Worm (Caenorhabditis elegans): ENCODE measurements around the gene gpr-1.

Gene gpr-1

DNA sequence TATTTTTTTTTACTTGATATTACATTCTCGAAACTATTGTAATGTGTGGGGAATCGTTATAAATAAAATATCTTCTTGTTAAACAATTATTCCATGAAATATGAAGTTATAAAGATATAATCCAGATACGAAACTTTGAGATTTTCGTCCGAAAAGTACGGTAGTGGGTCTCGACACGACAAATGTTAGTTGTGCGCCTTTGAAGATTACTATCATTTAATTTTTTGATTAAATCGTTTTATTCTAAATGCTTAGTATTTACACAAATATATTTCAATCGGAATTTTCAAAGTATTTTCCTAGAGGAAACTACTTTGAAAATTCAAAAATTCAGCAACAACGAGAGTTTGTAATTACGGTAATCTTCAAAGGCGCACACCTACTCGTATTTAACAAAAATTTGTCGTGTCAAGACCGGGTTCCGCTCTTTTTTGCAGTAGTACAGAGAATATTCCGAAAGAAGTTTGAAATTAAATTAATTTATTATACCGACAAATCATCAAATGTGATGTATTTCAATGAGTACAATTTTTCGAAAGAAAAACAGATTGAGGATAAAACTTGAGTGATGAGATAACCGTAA, 23.5 kb downstream of the gpr-1 start:
- TF ChIP-seq tra-4 (tag; optimal IDR thresholded peaks at IDR 0.05) (no peak), ceh-36 (tag; optimal IDR thresholded peaks at IDR 0.05) (no peak), tbx-11 (GFP tag; IDR thresholded peaks at IDR 0.05) (no peak), ets-7 (tag; optimal IDR thresholded peaks at IDR 0.05) (no peak)

DNA sequence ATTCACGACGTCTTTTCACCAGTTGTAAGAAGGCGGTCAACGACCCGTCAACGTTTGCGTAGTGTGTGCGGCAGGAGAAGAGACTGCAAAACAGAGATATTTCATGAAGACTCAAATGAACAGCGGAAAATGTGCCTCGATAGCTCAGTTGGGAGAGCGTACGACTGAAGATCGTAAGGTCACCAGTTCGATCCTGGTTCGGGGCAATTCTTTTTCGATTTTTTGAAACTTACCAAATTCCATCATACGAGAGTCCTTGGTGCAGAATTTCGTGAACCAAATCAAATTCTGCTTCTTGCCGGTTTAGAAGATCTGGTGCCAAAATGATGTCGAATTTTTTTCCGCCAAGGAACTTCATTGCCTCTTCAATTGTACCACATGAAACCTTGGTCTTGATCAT, 24.2 kb downstream of the gpr-1 start:
- TF ChIP-seq tbx-11 (GFP tag; IDR thresholded peaks at IDR 0.05) (peak; percentile 70; the same call in 1 of the 2 replicates), hmbx-1 (tag; optimal IDR thresholded peaks at IDR 0.05) (peak; percentile 24), hmg-4 (GFP tag; optimal IDR thresholded peaks at IDR 0.05) (peak; percentile 68), sea-1 (GFP tag; conservative IDR thresholded peaks at IDR 0.05) (0 out of 2 replicates have a peak, but pooled peaks have one; percentile 56), flt-1 (GFP tag; IDR thresholded peaks at IDR 0.05) (peak; percentile 72), tra-4 (tag; optimal IDR thresholded peaks at IDR 0.05) (no peak), ets-7 (tag; optimal IDR thresholded peaks at IDR 0.05) (no peak), scrt-1 (GFP tag; IDR thresholded peaks at IDR 0.05) (peak; percentile 63; the same call in 1 of the 2 replicates), F13C5.2 (tag; optimal IDR thresholded peaks at IDR 0.05) (peak; percentile 43), pes-1 (GFP tag; IDR thresholded peaks at IDR 0.05) (peak; percentile 80), ceh-13 (GFP tag; optimal IDR thresholded peaks at IDR 0.05) (peak; percentile 47), hnd-1 (tag; optimal IDR thresholded peaks at IDR 0.05) (peak; percentile 35), ama-1 (optimal IDR thresholded peaks at IDR 0.05) (no peak), ceh-36 (tag; optimal IDR thresholded peaks at IDR 0.05) (peak; percentile 19), B0310.2 (tag; optimal IDR thresholded peaks at IDR 0.05) (peak; percentile 21), aly-1 (tag; optimal IDR thresholded peaks at IDR 0.05) (no peak), tbx-37 (GFP tag; conservative IDR thresholded peaks at IDR 0.05) (no peak)

DNA sequence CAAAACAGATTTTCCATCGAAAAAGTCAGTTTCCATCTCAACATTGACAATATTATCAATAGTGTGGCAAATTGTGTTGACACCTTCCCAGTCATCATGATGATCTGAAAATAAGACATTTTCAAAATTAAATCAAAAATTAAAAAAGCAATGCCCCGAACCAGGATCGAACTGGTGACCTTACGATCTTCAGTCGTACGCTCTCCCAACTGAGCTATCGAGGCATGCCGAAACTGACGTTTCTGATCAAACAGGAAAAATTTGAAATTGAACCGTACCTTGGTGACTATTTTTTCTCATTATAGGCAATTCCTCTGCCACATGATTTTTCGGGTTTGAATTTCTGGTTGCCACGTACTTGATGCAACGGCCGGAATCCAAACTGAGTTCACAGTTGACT, 24.7 kb downstream of the gpr-1 start:
- TF ChIP-seq ceh-13 (GFP tag; optimal IDR thresholded peaks at IDR 0.05) (no peak), ets-7 (tag; optimal IDR thresholded peaks at IDR 0.05) (no peak), tbx-37 (GFP tag; conservative IDR thresholded peaks at IDR 0.05) (no peak), B0310.2 (tag; optimal IDR thresholded peaks at IDR 0.05) (no peak), tra-4 (tag; optimal IDR thresholded peaks at IDR 0.05) (no peak), F13C5.2 (tag; optimal IDR thresholded peaks at IDR 0.05) (no peak), tbx-11 (GFP tag; IDR thresholded peaks at IDR 0.05) (no peak), hmg-4 (GFP tag; optimal IDR thresholded peaks at IDR 0.05) (no peak), hnd-1 (tag; optimal IDR thresholded peaks at IDR 0.05) (no peak), hmbx-1 (tag; optimal IDR thresholded peaks at IDR 0.05) (no peak), ceh-36 (tag; optimal IDR thresholded peaks at IDR 0.05) (no peak), aly-1 (tag; optimal IDR thresholded peaks at IDR 0.05) (no peak), flt-1 (GFP tag; IDR thresholded peaks at IDR 0.05) (no peak), ama-1 (optimal IDR thresholded peaks at IDR 0.05) (no peak), sea-1 (GFP tag; conservative IDR thresholded peaks at IDR 0.05) (no peak), scrt-1 (GFP tag; IDR thresholded peaks at IDR 0.05) (no peak), pes-1 (GFP tag; IDR thresholded peaks at IDR 0.05) (no peak)

DNA sequence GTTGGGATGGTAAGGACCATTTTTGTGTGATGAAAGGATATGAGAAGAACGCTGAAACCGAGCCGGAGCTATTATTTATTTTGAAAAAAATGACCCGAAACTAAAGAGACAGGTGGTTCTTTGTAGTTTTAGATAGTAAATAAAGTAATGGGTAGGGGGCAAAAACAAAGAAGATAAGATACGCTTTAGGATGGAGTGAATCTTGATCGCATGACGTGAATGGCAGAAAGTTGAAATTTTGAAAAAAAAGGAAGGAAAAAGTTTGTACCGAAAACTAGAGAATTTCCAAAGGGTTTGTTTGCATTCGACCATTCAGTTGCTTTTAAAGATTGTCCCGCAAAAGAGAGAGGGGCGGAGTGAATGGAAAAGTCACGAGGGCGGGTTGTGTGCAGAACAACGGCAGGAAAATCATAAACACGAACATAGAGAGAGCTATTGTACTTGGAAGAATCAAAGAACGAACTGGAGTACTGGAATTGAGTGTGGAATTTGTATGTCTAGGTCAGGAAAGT, 25.2 kb downstream of the gpr-1 start, which contains the start of gene F22B7.9:
TSS of gene F22B7.9 (minus strand) at position 51 of the 512 bp plus-strand sequence.
- no peak for TF ChIP-seq scrt-1 (GFP tag; IDR thresholded peaks at IDR 0.05)

DNA sequence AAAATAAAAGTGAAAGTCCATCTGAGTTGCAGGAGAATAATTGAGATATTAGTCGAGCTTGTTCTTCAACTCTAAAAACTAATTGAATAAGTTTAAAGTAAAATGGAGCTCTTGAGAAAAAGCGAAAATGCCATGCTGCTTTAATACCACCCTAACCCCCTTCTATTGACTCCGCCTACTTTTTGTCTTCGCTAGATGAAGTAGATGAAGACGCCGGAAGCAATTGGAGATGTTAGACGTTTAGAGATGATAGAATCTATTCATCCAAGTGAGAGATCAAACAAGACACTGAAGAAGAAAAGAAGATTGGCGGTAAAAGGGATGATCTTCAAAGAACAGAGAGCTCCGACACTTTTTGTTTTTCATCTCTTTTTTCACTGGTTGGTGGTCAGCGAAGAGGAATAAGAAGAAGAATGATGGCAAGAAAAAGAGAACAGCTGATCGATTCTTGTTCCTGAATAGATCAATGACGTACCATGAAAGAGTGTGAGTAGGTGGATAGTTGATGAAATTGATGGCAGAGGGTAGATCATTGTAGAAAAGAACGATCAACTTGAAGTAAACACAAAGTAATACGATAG, 25.8 kb downstream of the gpr-1 start:
- TF ChIP-seq tbx-11 (GFP tag; IDR thresholded peaks at IDR 0.05) (no peak), ceh-13 (GFP tag; optimal IDR thresholded peaks at IDR 0.05) (no peak), flt-1 (GFP tag; IDR thresholded peaks at IDR 0.05) (no peak), ama-1 (optimal IDR thresholded peaks at IDR 0.05) (no peak), tbx-37 (GFP tag; conservative IDR thresholded peaks at IDR 0.05) (no peak), B0310.2 (tag; optimal IDR thresholded peaks at IDR 0.05) (no peak), pes-1 (GFP tag; IDR thresholded peaks at IDR 0.05) (no peak), scrt-1 (GFP tag; IDR thresholded peaks at IDR 0.05) (no peak), tra-4 (tag; optimal IDR thresholded peaks at IDR 0.05) (no peak), sea-1 (GFP tag; conservative IDR thresholded peaks at IDR 0.05) (no peak), hmbx-1 (tag; optimal IDR thresholded peaks at IDR 0.05) (no peak)

DNA sequence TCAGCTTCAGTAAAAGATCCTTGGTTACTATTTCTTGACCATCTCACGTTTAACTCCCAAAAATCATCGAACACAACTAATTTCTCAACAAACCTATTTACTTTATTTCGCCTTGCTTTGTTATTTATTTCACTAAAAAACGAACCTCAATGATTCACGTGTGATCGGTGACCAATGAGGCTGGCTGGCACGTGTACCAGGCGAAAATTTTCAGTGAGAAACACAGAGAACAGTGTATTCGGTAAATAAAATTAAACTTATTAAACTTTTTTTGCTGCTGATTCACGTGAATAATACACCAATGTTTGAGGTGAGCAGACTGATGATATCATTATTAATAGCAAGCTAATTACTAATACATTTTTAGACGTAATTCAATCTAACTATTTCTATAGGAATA, 26.7 kb downstream of the gpr-1 start:
- TF ChIP-seq hmbx-1 (tag; optimal IDR thresholded peaks at IDR 0.05) (no peak), flt-1 (GFP tag; IDR thresholded peaks at IDR 0.05) (no peak), hmg-4 (GFP tag; optimal IDR thresholded peaks at IDR 0.05) (no peak), B0310.2 (tag; optimal IDR thresholded peaks at IDR 0.05) (no peak), ama-1 (optimal IDR thresholded peaks at IDR 0.05) (no peak)

DNA sequence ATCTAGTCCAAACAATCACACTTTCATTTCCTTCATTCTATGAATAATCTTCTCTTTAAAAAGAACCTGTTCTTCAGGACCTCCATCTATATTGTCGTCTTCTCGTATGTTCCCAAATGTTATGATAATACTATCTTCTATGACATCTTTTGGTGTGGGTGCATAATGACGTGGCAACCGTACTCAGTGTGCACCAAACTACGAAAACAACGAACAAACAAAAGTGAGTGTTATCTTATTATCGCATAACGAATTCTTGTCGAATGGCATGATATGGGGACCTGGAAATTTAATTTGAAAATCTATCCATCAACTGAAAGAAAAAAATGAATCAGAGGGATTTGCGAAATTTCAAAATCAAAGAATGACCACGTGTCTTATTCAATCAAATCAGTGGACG, 27.3 kb downstream of the gpr-1 start:
- no peak for TF ChIP-seq ceh-36 (tag; optimal IDR thresholded peaks at IDR 0.05)
- no peak for TF ChIP-seq flt-1 (GFP tag; IDR thresholded peaks at IDR 0.05)
- no peak for TF ChIP-seq hnd-1 (tag; optimal IDR thresholded peaks at IDR 0.05)
- TF ChIP-seq ama-1 (optimal IDR thresholded peaks at IDR 0.05): no peak
- TF ChIP-seq sea-1 (GFP tag; conservative IDR thresholded peaks at IDR 0.05): no peak
- no peak for TF ChIP-seq F13C5.2 (tag; optimal IDR thresholded peaks at IDR 0.05)
- no peak for TF ChIP-seq hmg-4 (GFP tag; optimal IDR thresholded peaks at IDR 0.05)
- TF ChIP-seq ceh-13 (GFP tag; optimal IDR thresholded peaks at IDR 0.05): no peak
- TF ChIP-seq scrt-1 (GFP tag; IDR thresholded peaks at IDR 0.05): no peak
- TF ChIP-seq ets-7 (tag; optimal IDR thresholded peaks at IDR 0.05): no peak
- TF ChIP-seq tbx-11 (GFP tag; IDR thresholded peaks at IDR 0.05): no peak
- no peak for TF ChIP-seq tra-4 (tag; optimal IDR thresholded peaks at IDR 0.05)
- no peak for TF ChIP-seq tbx-37 (GFP tag; conservative IDR thresholded peaks at IDR 0.05)
- TF ChIP-seq aly-1 (tag; optimal IDR thresholded peaks at IDR 0.05): no peak
- TF ChIP-seq B0310.2 (tag; optimal IDR thresholded peaks at IDR 0.05): no peak
- no peak for TF ChIP-seq hmbx-1 (tag; optimal IDR thresholded peaks at IDR 0.05)
- no peak for TF ChIP-seq pes-1 (GFP tag; IDR thresholded peaks at IDR 0.05)
